Worm (Caenorhabditis elegans) whole organism, mixed stage, embryonic: ENCODE results near the gene ZK792.4.

Source experiments
- M03D4.4 ChIP-seq: sonication (generic microtip); optimal IDR thresholded peaks from 2 replicates; lab custom pipeline; 2017; ENCODE audit warnings: mild to moderate bottlenecking, missing genetic modification characterization, missing compliant biosample characterization
- bed-3 ChIP-seq: fragments of 200-800 bp; sonication (Bioruptor generic); optimal IDR thresholded peaks from 3 replicates; lab custom pipeline; 2018; ENCODE audit warnings: mild to moderate bottlenecking, missing genetic modification characterization, moderate library complexity, missing compliant biosample characterization
- blmp-1 ChIP-seq: fragments of 150-350 bp; optimal IDR thresholded peaks from 2 replicates; lab custom pipeline; 2014; ENCODE audit warnings: missing biosample characterization, missing genetic modification characterization
- ceh-39 ChIP-seq: fragments of 150-350 bp; optimal IDR thresholded peaks from 2 replicates; lab custom pipeline; 2014; ENCODE audit warnings: missing biosample characterization, missing genetic modification characterization
- ceh-43 ChIP-seq: fragments of 200-800 bp; sonication (Bioruptor generic); optimal IDR thresholded peaks from 2 replicates; lab custom pipeline; 2018; ENCODE audit warnings: mild to moderate bottlenecking, missing genetic modification characterization, moderate library complexity, missing compliant biosample characterization
- ceh-83 ChIP-seq: fragments of 200-800 bp; sonication (Bioruptor generic); optimal IDR thresholded peaks from 2 replicates; lab custom pipeline; 2018; ENCODE audit warnings: mild to moderate bottlenecking, missing genetic modification characterization, missing compliant biosample characterization
- ces-1 ChIP-seq: fragments of 150-350 bp; optimal IDR thresholded peaks from 2 replicates; lab custom pipeline; 2014; ENCODE audit warnings: missing biosample characterization, missing genetic modification reagents, missing genetic modification characterization
- cnd-1 ChIP-seq: fragments of 200-800 bp; sonication (Bioruptor generic); optimal IDR thresholded peaks from 2 replicates; lab custom pipeline; 2018; ENCODE audit warnings: mild to moderate bottlenecking, missing genetic modification characterization, missing compliant biosample characterization
- drap-1 ChIP-seq: fragments of 200-800 bp; sonication (Bioruptor generic); optimal IDR thresholded peaks from 3 replicates; lab custom pipeline; 2018; ENCODE audit warnings: mild to moderate bottlenecking, missing genetic modification characterization, missing compliant biosample characterization
- elt-1 ChIP-seq: sonication (generic microtip); optimal IDR thresholded peaks from 2 replicates; lab custom pipeline; 2017; ENCODE audit warnings: missing genetic modification characterization, mild to moderate bottlenecking, missing compliant biosample characterization, antibody characterized with exemption, moderate library complexity, borderline replicate concordance; ENCODE audit not compliant: insufficient read depth
- elt-3 ChIP-seq: fragments of 150-350 bp; optimal IDR thresholded peaks from 2 replicates; lab custom pipeline; 2014; ENCODE audit warnings: missing biosample characterization, missing genetic modification characterization
- flh-1 ChIP-seq: fragments of 200-800 bp; sonication (Bioruptor generic); optimal IDR thresholded peaks from 2 replicates; lab custom pipeline; 2018; ENCODE audit warnings: mild to moderate bottlenecking, missing genetic modification characterization, moderate library complexity, missing compliant biosample characterization
- ham-2 ChIP-seq: fragments of 200-800 bp; sonication (Bioruptor generic); optimal IDR thresholded peaks from 2 replicates; lab custom pipeline; 2018; ENCODE audit warnings: mild to moderate bottlenecking, missing genetic modification characterization, missing compliant biosample characterization
- hlh-1 ChIP-seq: fragments of 150-350 bp; optimal IDR thresholded peaks from 2 replicates; lab custom pipeline; 2014; ENCODE audit warnings: missing biosample characterization, missing genetic modification reagents, missing genetic modification characterization
- lin-13 ChIP-seq: fragments of 150-350 bp; optimal IDR thresholded peaks from 2 replicates; lab custom pipeline; 2014; ENCODE audit warnings: missing biosample characterization, missing genetic modification characterization
- lin-32 ChIP-seq: fragments of 200-800 bp; sonication (Bioruptor generic); optimal IDR thresholded peaks from 2 replicates; lab custom pipeline; 2018; ENCODE audit warnings: mild to moderate bottlenecking, missing genetic modification characterization, missing compliant biosample characterization
- lsy-2 ChIP-seq: fragments of 150-350 bp; optimal IDR thresholded peaks from 2 replicates; lab custom pipeline; 2014; ENCODE audit warnings: missing biosample characterization, missing genetic modification characterization
- mab-5 ChIP-seq: fragments of 150-350 bp; optimal IDR thresholded peaks from 2 replicates; lab custom pipeline; 2014; ENCODE audit warnings: missing biosample characterization, missing genetic modification characterization
- mep-1 ChIP-seq: fragments of 150-350 bp; optimal IDR thresholded peaks from 2 replicates; lab custom pipeline; 2017; ENCODE audit warnings: missing biosample characterization, missing genetic modification reagents, missing genetic modification characterization, inconsistent platforms
- mls-2 ChIP-seq: sonication (generic microtip); optimal IDR thresholded peaks from 2 replicates; lab custom pipeline; 2016; ENCODE audit warnings: mild to moderate bottlenecking, missing genetic modification characterization, moderate library complexity, missing compliant biosample characterization
- nhr-12 ChIP-seq: fragments of 150-350 bp; optimal IDR thresholded peaks from 2 replicates; lab custom pipeline; 2014; ENCODE audit warnings: missing biosample characterization, missing genetic modification characterization
- nhr-2 ChIP-seq: fragments of 150-350 bp; optimal IDR thresholded peaks from 2 replicates; lab custom pipeline; 2014; ENCODE audit warnings: missing biosample characterization, missing genetic modification characterization
- nhr-237 ChIP-seq: fragments of 150-350 bp; optimal IDR thresholded peaks from 2 replicates; lab custom pipeline; 2014; ENCODE audit warnings: missing biosample characterization, missing genetic modification characterization
- nhr-28 ChIP-seq: fragments of 150-350 bp; optimal IDR thresholded peaks from 2 replicates; lab custom pipeline; 2014; ENCODE audit warnings: missing biosample characterization, missing genetic modification characterization
- nhr-76 ChIP-seq: sonication (generic microtip); optimal IDR thresholded peaks from 2 replicates; lab custom pipeline; 2017; ENCODE audit warnings: missing biosample characterization, missing genetic modification characterization
- pha-4 ChIP-seq: fragments of 150-350 bp; optimal IDR thresholded peaks from 2 replicates; lab custom pipeline; 2018; ENCODE audit warnings: missing biosample characterization, missing genetic modification reagents, missing genetic modification characterization
- sem-2 ChIP-seq: fragments of 200-800 bp; sonication (Bioruptor generic); optimal IDR thresholded peaks from 2 replicates; lab custom pipeline; 2018; ENCODE audit warnings: mild to moderate bottlenecking, missing genetic modification characterization, missing compliant biosample characterization
- sptf-1 ChIP-seq: sonication (generic microtip); optimal IDR thresholded peaks from 2 replicates; lab custom pipeline; 2017; ENCODE audit warnings: mild to moderate bottlenecking, missing genetic modification characterization, moderate library complexity, missing compliant biosample characterization
- tbx-8 ChIP-seq: fragments of 200-800 bp; sonication (Bioruptor generic); optimal IDR thresholded peaks from 2 replicates; lab custom pipeline; 2018; ENCODE audit warnings: mild to moderate bottlenecking, missing genetic modification characterization, moderate library complexity, missing compliant biosample characterization
- unc-39 ChIP-seq: fragments of 150-350 bp; optimal IDR thresholded peaks from 2 replicates; lab custom pipeline; 2014; ENCODE audit warnings: missing biosample characterization, missing genetic modification characterization
- unc-62 ChIP-seq: fragments of 150-350 bp; optimal IDR thresholded peaks from 2 replicates; lab custom pipeline; 2014; ENCODE audit warnings: missing biosample characterization, missing genetic modification reagents, missing genetic modification characterization

The ZK792.4 gene

ce11 chrIV:11665010-11665409 is 16.8 kb downstream of the ZK792.4 start, which contains the start of gene ZK809.9:
TSS of gene ZK809.9 (plus strand) at chrIV:11665310.
- no peak for TF ChIP-seq blmp-1 (tag; lab: Kevin White, UChicago)
- TF ChIP-seq lsy-2: no peak
- TF ChIP-seq ceh-83: no peak
- no peak for TF ChIP-seq cnd-1
- no peak for TF ChIP-seq elt-1 (tag; lab: Kevin White, UChicago)
- no peak for TF ChIP-seq ces-1
- no peak for TF ChIP-seq flh-1 (GFP tag; lab: Kevin White, UChicago)
- no peak for TF ChIP-seq M03D4.4 (tag; lab: Kevin White, UChicago)
- no peak for TF ChIP-seq sem-2 (GFP tag; lab: Kevin White, UChicago)
- no peak for TF ChIP-seq nhr-28 (tag; lab: Kevin White, UChicago)
- TF ChIP-seq nhr-12 (tag; lab: Kevin White, UChicago): no peak

ce11 chrIV:11659794-11660312 is 22.0 kb downstream of the ZK792.4 start, which contains the start of gene ZK792.1:
TSS of gene ZK792.1 (plus strand) at chrIV:11659844.
- TF ChIP-seq nhr-2 (tag; lab: Kevin White, UChicago): no peak

- TF ChIP-seq elt-1 (tag; lab: Kevin White, UChicago): no peak
- TF ChIP-seq ham-2: peak; percentile 20
- peak; percentile 13 for TF ChIP-seq ceh-43 (GFP tag; lab: Kevin White, UChicago)
- peak; percentile 21 for TF ChIP-seq ces-1
- TF ChIP-seq, all 35 proteins: peak for 3
These were observed 25.5 kb downstream of the ZK792.4 start, which contains the start of gene ZK809.5 for ce11 chrIV:11656144-11656780. TSS of gene ZK809.5 (plus strand) at chrIV:11656730.

DNA sequence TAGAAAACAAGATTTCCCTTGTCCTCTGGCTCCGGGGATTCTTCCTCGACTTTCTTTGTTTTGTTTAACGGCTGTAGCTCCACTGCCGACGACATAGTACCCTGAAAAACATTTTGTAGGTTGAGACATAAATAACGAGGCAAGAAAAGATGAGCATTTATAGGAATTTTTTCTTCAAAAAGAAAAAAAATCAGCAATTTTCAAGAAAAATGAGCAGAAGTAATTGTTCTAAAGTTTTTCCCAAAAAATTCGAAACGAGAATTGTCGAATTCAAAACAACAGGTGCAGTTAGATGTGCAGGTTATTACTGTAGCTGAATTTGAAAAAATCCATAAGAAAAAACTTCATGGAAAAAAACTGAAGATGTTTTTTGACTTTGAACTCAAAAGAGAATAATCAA is 26.4 kb downstream of the ZK792.4 start, which contains the start of gene ent-1:
Gene ent-1, minus strand, starts transcription at position 101 of the 400 bp plus-strand sequence.
- TF ChIP-seq mab-5 (tag; lab: Kevin White, UChicago) (no peak), ceh-43 (GFP tag; lab: Kevin White, UChicago) (no peak), ham-2 (no peak), hlh-1 (tag; lab: Kevin White, UChicago) (no peak), flh-1 (GFP tag; lab: Kevin White, UChicago) (no peak), mep-1 (tag; lab: Kevin White, UChicago) (no peak), drap-1 (GFP tag; lab: Kevin White, UChicago) (no peak), bed-3 (no peak), cnd-1 (no peak)

DNA sequence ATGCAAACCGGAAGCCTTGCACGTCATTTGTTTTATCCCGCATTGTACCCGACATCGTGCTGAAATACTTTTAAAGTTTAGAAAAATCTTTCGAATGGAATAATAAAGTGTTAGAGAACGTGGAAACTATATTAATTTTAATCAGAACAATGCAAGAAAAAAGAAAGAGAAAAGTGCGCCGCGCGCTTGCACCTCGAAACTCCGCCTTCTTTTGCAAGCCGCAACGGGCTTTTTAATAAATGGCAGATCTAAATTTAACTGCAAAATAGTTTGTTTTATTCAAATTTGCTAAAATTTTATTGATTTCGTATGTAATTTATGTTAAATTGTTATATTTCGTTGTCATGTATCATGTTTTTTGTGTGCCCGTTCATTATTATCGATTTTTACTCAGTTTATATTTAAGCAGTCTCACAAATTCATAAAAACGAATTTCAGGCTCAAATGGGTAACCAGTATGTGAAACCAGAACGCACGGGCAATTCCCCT is 29.8 kb downstream of the ZK792.4 start, which contains the start of the genes acl-3 and ndub-6:
Gene acl-3, minus strand, starts transcription at position 59 of the 489 bp plus-strand sequence.
Gene ndub-6, plus strand, starts transcription at position 439 of the 489 bp plus-strand sequence.
- TF ChIP-seq ceh-39 (tag; lab: Kevin White, UChicago) (no peak), tbx-8 (no peak), unc-39 (tag; lab: Kevin White, UChicago) (no peak), lin-32 (GFP tag; lab: Kevin White, UChicago) (no peak), cnd-1 (no peak), elt-1 (tag; lab: Kevin White, UChicago) (no peak), hlh-1 (tag; lab: Kevin White, UChicago) (no peak), pha-4 (tag; lab: Kevin White, UChicago) (no peak), mep-1 (tag; lab: Kevin White, UChicago) (no peak), nhr-76 (tag; lab: Kevin White, UChicago) (no peak), nhr-237 (tag; lab: Kevin White, UChicago) (no peak), sem-2 (GFP tag; lab: Kevin White, UChicago) (no peak), drap-1 (GFP tag; lab: Kevin White, UChicago) (no peak), sptf-1 (no peak), elt-3 (tag; lab: Kevin White, UChicago) (no peak), ceh-43 (GFP tag; lab: Kevin White, UChicago) (no peak), mls-2 (no peak), unc-62 (GFP tag; lab: Kevin White, UChicago) (no peak), lin-13 (tag; lab: Kevin White, UChicago) (no peak)
